Worm (Caenorhabditis elegans) whole organism, L4 larva: ENCODE data around the gene clec-238.

Source experiments
- ZK337.2 ChIP-seq: fragments of 200-800 bp; sonication (Bioruptor generic); IDR thresholded peaks from 2 replicates; pipeline ENCODE4 v1.3.6; 2022; ENCODE audit warnings: missing genetic modification reagents, missing genetic modification characterization, missing compliant biosample characterization
- ceh-20 ChIP-seq: fragments of 200-800 bp; sonication (Bioruptor generic); IDR thresholded peaks from 2 replicates; pipeline ENCODE4 v1.3.6; 2022; ENCODE audit warnings: missing genetic modification reagents, missing genetic modification characterization, missing compliant biosample characterization
- ceh-32 ChIP-seq: sonication (generic microtip); optimal IDR thresholded peaks from 2 replicates; lab custom pipeline; 2016; ENCODE audit warnings: mild to moderate bottlenecking, missing genetic modification characterization, missing compliant biosample characterization; ENCODE audit not compliant: poor library complexity
- ceh-62 ChIP-seq: sonication (generic microtip); optimal IDR thresholded peaks from 2 replicates; lab custom pipeline; 2017; ENCODE audit warnings: missing biosample characterization, missing genetic modification characterization
- dpl-1 ChIP-seq: fragments of 150-350 bp; optimal IDR thresholded peaks from 2 replicates; lab custom pipeline; 2014; ENCODE audit warnings: missing biosample characterization, missing genetic modification reagents, missing genetic modification characterization
- fos-1 ChIP-seq: fragments of 150-350 bp; optimal IDR thresholded peaks from 2 replicates; lab custom pipeline; 2014; ENCODE audit warnings: missing biosample characterization, missing genetic modification characterization
- lin-13 ChIP-seq: fragments of 150-350 bp; optimal IDR thresholded peaks from 2 replicates; lab custom pipeline; 2014; ENCODE audit warnings: missing biosample characterization, missing genetic modification reagents, missing genetic modification characterization
- lin-38 ChIP-seq: fragments of 200-800 bp; sonication (Bioruptor generic); IDR thresholded peaks from 2 replicates; pipeline ENCODE4 v1.3.6; 2022; ENCODE audit warnings: missing genetic modification reagents, missing genetic modification characterization, missing compliant biosample characterization
- mep-1 ChIP-seq: fragments of 150-350 bp; sonication (generic microtip); optimal IDR thresholded peaks from 3 replicates; lab custom pipeline; 2014; ENCODE audit warnings: missing biosample characterization, missing genetic modification characterization
- nhr-10 ChIP-seq: fragments of 150-350 bp; optimal IDR thresholded peaks from 2 replicates; lab custom pipeline; 2014; ENCODE audit warnings: missing biosample characterization, missing genetic modification characterization
- nhr-25 ChIP-seq: sonication (generic microtip); optimal IDR thresholded peaks from 2 replicates; lab custom pipeline; 2017; ENCODE audit warnings: missing genetic modification characterization, mild to moderate bottlenecking, missing compliant biosample characterization, antibody characterized with exemption, moderate library complexity, borderline replicate concordance; ENCODE audit not compliant: insufficient read depth
- nhr-48 ChIP-seq: sonication (generic microtip); optimal IDR thresholded peaks from 2 replicates; lab custom pipeline; 2016; ENCODE audit warnings: mild to moderate bottlenecking, missing genetic modification characterization, missing compliant biosample characterization
- rbr-2 ChIP-seq: sonication (generic microtip); optimal IDR thresholded peaks from 2 replicates; lab custom pipeline; 2016; ENCODE audit warnings: missing genotype, missing genetic modification characterization, missing compliant biosample characterization
- set-16 ChIP-seq: fragments of 200-800 bp; sonication (Bioruptor generic); IDR thresholded peaks from 2 replicates; pipeline ENCODE4 v1.3.6; 2022; ENCODE audit warnings: missing genetic modification reagents, missing genetic modification characterization, missing compliant biosample characterization
- skn-1 ChIP-seq: fragments of 150-350 bp; optimal IDR thresholded peaks from 2 replicates; lab custom pipeline; 2014; ENCODE audit warnings: missing biosample characterization, missing genetic modification characterization
- snpc-1.2 ChIP-seq: fragments of 200-800 bp; sonication (Bioruptor generic); IDR thresholded peaks from 2 replicates; pipeline ENCODE4 v1.3.6; 2022; ENCODE audit warnings: missing genetic modification reagents, missing genetic modification characterization, missing compliant biosample characterization
- spr-3 ChIP-seq: fragments of 200-800 bp; sonication (Bioruptor generic); optimal IDR thresholded peaks from 2 replicates; lab custom pipeline; 2018; ENCODE audit warnings: mild to moderate bottlenecking, missing genetic modification characterization, missing compliant biosample characterization
- unc-62 ChIP-seq, 3 experiments: fragments of 150-350 bp in 1 of 3; sonication (generic microtip); optimal IDR thresholded peaks in 2 of 3; peaks in 1 of 3; 1 replicate in 1 of 3; 2 replicates in 2 of 3; lab custom pipeline; 2014 to 2017; ENCODE audit warnings: missing biosample characterization in 3 of 3, missing genetic modification characterization in 3 of 3, missing genetic modification reagents in 3 of 3, missing genotype in 1 of 3
- zip-11 ChIP-seq: fragments of 200-800 bp; sonication (Bioruptor generic); IDR thresholded peaks from 2 replicates; pipeline ENCODE4 v1.3.6; 2022; ENCODE audit warnings: missing genetic modification characterization, missing compliant biosample characterization
- ztf-7 ChIP-seq: fragments of 150-350 bp; optimal IDR thresholded peaks from 2 replicates; lab custom pipeline; 2014; ENCODE audit warnings: missing biosample characterization, missing genetic modification characterization

The clec-238 gene

DNA sequence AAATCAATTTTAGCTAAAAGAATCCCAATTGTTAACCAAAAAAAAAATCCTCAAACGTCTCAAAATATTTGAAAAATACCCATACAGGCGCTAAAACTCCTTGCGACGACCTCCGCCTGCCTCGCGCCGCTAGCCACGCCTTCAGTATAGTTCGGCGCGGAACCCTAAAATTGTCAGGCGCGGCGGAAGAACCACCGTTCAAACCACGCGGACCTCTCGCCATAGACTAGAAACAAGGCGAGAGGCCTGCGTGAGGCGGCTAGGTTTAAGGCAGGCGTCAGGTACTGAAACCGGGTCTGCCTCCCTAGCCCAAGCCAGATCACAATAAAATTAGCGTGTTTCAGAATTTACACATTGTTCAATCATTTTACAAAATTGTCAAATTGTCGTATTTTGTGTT lies 40.8 kb downstream of the clec-238 start:
- TF ChIP-seq mep-1 (no peak), rbr-2 (tag; lab: Kevin White, UChicago) (no peak), spr-3 (GFP tag; lab: Kevin White, UChicago) (no peak), set-16 (peak; percentile 64), ceh-62 (tag; lab: Kevin White, UChicago) (no peak), ZK337.2 (no peak)

ce11 chrV:17000204-17000603 lies 48.6 kb downstream of the clec-238 start, which contains the start of gene str-217:
Gene str-217 (minus strand): TSS chrV:17000304.
- TF ChIP-seq ceh-32 = no peak
- TF ChIP-seq fos-1 (tag; lab: Kevin White, UChicago) = no peak
- no peak for TF ChIP-seq nhr-25 (tag; lab: Kevin White, UChicago)
- no peak for TF ChIP-seq lin-13 (GFP tag; lab: Kevin White, UChicago)
- no peak for TF ChIP-seq ceh-20
- TF ChIP-seq lin-38 (GFP tag; lab: Robert Waterston, UW) = no peak
- no peak for TF ChIP-seq nhr-10 (tag; lab: Kevin White, UChicago)
- no peak for TF ChIP-seq skn-1 (tag; lab: Kevin White, UChicago)

DNA sequence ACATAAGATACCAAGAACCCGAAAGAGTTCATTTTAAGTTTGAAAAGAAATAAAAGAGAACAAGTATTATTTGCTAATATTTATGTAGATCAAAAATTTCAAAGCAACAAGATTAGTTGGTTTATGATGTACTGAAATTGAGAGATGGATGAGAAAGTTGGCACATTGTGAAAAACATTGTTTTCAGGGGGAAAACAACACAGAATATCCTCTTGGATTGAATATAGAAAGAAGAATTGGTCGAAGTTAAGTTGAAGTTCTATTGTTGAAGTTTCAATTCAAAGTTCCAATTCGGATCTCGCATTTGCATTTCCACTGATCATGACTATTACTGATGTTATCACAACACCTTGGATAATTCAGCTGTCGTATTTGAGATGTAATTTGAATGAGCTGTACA lies 49.0 kb downstream of the clec-238 start:
- TF ChIP-seq unc-62 (GFP tag; optimal IDR thresholded peaks at IDR 0.05 in 1 of 2; lab: Kevin White, UChicago) (peak in 1 of 2 experiments; percentile 92), unc-62 (tag; optimal IDR thresholded peaks at IDR 0.05; lab: Kevin White, UChicago) (no peak), snpc-1.2 (GFP tag; lab: Robert Waterston, UW) (no peak)

ce11 chrV:17001167-17001566 lies 49.6 kb downstream of the clec-238 start, which contains the start of gene sri-9:
Gene sri-9 (plus strand): TSS chrV:17001467.
- TF ChIP-seq zip-11 (no peak), ztf-7 (tag; lab: Kevin White, UChicago) (no peak), mep-1 (no peak), dpl-1 (GFP tag; lab: Kevin White, UChicago) (no peak), nhr-48 (tag; lab: Kevin White, UChicago) (no peak)
- TF ChIP-seq, all 104 proteins: peak for 0
